Worm (Caenorhabditis elegans): ENCODE data around the gene Y57A10C.11.

- TF ChIP-seq B0261.1 (tag; optimal IDR thresholded peaks at IDR 0.05), result no peak
- no peak for TF ChIP-seq egrh-3 (GFP tag; IDR thresholded peaks at IDR 0.05)
- no peak for TF ChIP-seq nfya-1 (tag; optimal IDR thresholded peaks at IDR 0.05; ENCODE audit: borderline replicate concordance, insufficient read depth)
- no peak for TF ChIP-seq nhr-90 (tag; optimal IDR thresholded peaks at IDR 0.05)
These were observed 6.0 kb downstream of the Y57A10C.11 start, which contains the start of gene sre-31 for ce11 chrII:12408717-12409116.

All from whole organism, young adult.